Worm (Caenorhabditis elegans): ENCODE measurements around the gene F07F6.8.
A peak's percentile ranks its signal among the peaks of the same experiment; 100 is the strongest.

Gene F07F6.8

DNA sequence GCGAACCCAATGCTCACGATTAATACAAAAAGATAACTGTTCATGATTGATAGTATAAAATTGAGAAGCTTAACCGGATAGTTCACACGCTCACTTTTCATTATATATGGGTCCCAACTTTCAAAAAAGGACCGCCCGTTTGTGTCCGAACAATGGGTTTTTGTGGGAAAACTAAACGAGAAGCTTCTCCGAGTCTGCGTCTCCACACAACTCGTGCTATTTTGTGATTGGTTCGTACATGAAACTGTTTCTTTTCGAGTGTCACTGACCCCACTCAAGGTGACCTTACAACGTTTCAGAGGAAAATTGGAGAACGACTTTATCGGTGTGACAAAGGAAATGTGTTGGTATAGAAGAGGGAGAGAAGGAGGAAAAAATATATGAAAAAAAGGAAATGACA, 11.3 kb upstream of the F07F6.8 start, which contains the start of gene dct-5:
dct-5 (minus strand) TSS at position 101 of the 400 bp plus-strand sequence.
- TF ChIP-seq ztf-11 (tag; optimal IDR thresholded peaks at IDR 0.05) (no peak), F37D6.2 (tag; optimal IDR thresholded peaks at IDR 0.05) (no peak), pqm-1 (tag; optimal IDR thresholded peaks at IDR 0.05) (no peak), ceh-62 (tag; optimal IDR thresholded peaks at IDR 0.05) (no peak), set-16 (GFP tag; IDR thresholded peaks at IDR 0.05) (no peak), php-3 (GFP tag; IDR thresholded peaks at IDR 0.05) (no peak), F44E2.7 (GFP tag; IDR thresholded peaks at IDR 0.05) (no peak), dve-1 (tag; optimal IDR thresholded peaks at IDR 0.05; ENCODE audit: insufficient read depth) (no peak), pha-4 (GFP tag; IDR thresholded peaks at IDR 0.05) (no peak), pha-4 (tag; optimal IDR thresholded peaks at IDR 0.05) (no peak), madf-9 (GFP tag; conservative IDR thresholded peaks at IDR 0.05) (no peak), hif-1 (tag; optimal IDR thresholded peaks at IDR 0.05) (no peak), duxl-1 (tag; optimal IDR thresholded peaks at IDR 0.05; ENCODE audit: poor library complexity) (no peak), mxl-3 (GFP tag; optimal IDR thresholded peaks at IDR 0.05) (no peak), nhr-10 (tag; optimal IDR thresholded peaks at IDR 0.05) (no peak), ceh-28 (tag; optimal IDR thresholded peaks at IDR 0.05) (no peak), daf-8 (GFP tag; IDR thresholded peaks at IDR 0.05) (no peak), arid-1 (GFP tag; conservative IDR thresholded peaks at IDR 0.05) (no peak)

DNA sequence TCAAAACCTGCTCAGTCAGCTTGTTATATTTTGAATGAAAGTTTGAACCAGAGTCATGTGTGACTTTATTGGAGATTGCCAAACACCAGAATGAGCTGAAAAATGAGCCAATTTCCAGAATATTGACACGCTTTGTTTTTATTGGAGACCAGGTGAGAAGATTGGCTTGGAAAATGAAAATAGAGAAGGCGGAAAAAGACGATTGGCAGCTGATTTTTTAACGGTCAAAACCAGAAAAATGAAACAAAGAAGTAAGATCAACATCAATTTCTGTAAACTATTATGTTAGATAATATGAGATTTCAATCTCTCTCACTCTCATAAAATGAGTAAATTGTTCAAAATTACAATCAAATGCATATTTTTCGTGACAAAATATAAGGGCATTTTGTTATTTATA, 7.5 kb upstream of the F07F6.8 start, which contains the start of gene srx-114:
srx-114 (minus strand) TSS at position 101 of the 400 bp plus-strand sequence.
- TF ChIP-seq T26A8.4 (GFP tag; IDR thresholded peaks at IDR 0.05) = no peak
- no peak for TF ChIP-seq mdl-1 (tag; optimal IDR thresholded peaks at IDR 0.05)
- no peak for TF ChIP-seq mxl-3 (GFP tag; optimal IDR thresholded peaks at IDR 0.05)
- TF ChIP-seq F37D6.2 (tag; optimal IDR thresholded peaks at IDR 0.05) = no peak
- no peak for TF ChIP-seq mdt-29 (GFP tag; IDR thresholded peaks at IDR 0.05)
- TF ChIP-seq ceh-20 (GFP tag; IDR thresholded peaks at IDR 0.05) = no peak
- no peak for TF ChIP-seq gei-8 (GFP tag; optimal IDR thresholded peaks at IDR 0.05)
- no peak for TF ChIP-seq daf-19 (GFP tag; conservative IDR thresholded peaks at IDR 0.05)
- no peak for TF ChIP-seq ctbp-1 (GFP tag; IDR thresholded peaks at IDR 0.05)
- TF ChIP-seq ces-1 (GFP tag; optimal IDR thresholded peaks at IDR 0.05) = no peak
- TF ChIP-seq rbr-2 (tag; optimal IDR thresholded peaks at IDR 0.05) = no peak
- no peak for TF ChIP-seq unc-62 (GFP tag; optimal IDR thresholded peaks at IDR 0.05 in 1 of 2)
- TF ChIP-seq unc-62 (tag; optimal IDR thresholded peaks at IDR 0.05) = no peak
- no peak for TF ChIP-seq ZK546.5 (tag; optimal IDR thresholded peaks at IDR 0.05)
- TF ChIP-seq lin-38 (GFP tag; IDR thresholded peaks at IDR 0.05) = no peak
- no peak for TF ChIP-seq saeg-2 (GFP tag; IDR thresholded peaks at IDR 0.05)

DNA sequence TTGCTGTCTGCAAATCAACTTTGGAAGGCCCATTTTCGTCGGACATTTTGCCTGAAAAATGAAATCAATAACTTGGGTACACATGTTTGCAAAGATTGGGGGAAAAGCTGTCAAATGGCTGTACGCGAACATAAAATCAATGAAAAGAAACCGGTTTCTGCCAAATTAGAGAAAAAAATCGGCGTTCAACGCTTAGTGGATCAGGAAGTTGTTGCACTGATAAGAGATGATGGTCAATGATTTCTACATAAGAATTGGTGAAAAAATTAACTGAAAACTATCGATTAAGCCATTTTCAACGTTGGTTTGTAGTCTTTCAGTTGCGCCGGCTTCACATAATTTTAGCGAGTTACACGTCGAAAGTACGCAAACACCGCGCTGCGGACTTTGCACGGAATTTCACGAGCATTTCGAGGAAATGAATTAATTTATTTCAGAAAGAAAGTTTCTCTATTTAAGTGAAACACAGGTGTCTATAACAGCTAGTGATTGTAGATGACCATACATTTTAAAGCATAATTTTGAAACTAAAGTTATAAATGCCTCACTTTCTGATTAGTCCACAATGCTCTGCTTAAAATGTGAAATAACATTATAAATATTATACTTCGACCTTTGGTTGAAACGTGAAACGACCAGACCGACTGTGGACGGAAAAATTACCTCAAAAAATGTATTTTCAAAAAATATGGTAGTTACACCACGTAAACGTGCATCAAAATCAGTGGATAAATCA, 4.2 kb upstream of the F07F6.8 start, which contains the start of the genes F07F6.4 and F07F6.2:
F07F6.4 (minus strand) TSS at position 51 of the 736 bp plus-strand sequence.
F07F6.2 (plus strand) TSS at position 686 of the 736 bp plus-strand sequence.
- TF ChIP-seq spr-3 (GFP tag; optimal IDR thresholded peaks at IDR 0.05) = no peak
- no peak for TF ChIP-seq lim-7 (GFP tag; IDR thresholded peaks at IDR 0.05)
- no peak for TF ChIP-seq spr-1 (tag; optimal IDR thresholded peaks at IDR 0.05)
- no peak for TF ChIP-seq Y48G9A.11 (GFP tag; IDR thresholded peaks at IDR 0.05)
- no peak for TF ChIP-seq nhr-41 (GFP tag; IDR thresholded peaks at IDR 0.05)
- TF ChIP-seq lin-29 (GFP tag; IDR thresholded peaks at IDR 0.05) = no peak
- peak; percentile 68 for TF ChIP-seq mes-2 (tag; optimal IDR thresholded peaks at IDR 0.05; ENCODE audit: poor library complexity, severe bottlenecking)
- no peak for TF ChIP-seq saeg-2 (GFP tag; IDR thresholded peaks at IDR 0.05)
- TF ChIP-seq daf-12 (tag; optimal IDR thresholded peaks at IDR 0.05) = no peak
- no peak for TF ChIP-seq skn-1 (tag; optimal IDR thresholded peaks at IDR 0.05)
- TF ChIP-seq hif-1 (tag; optimal IDR thresholded peaks at IDR 0.05) = no peak
- TF ChIP-seq zag-1 (tag; optimal IDR thresholded peaks at IDR 0.05) = no peak
- TF ChIP-seq daf-16 (GFP tag; optimal IDR thresholded peaks at IDR 0.05) = no peak
- no peak for TF ChIP-seq daf-16 (tag; optimal IDR thresholded peaks at IDR 0.05)
- no peak for TF ChIP-seq zfp-3 (GFP tag; conservative IDR thresholded peaks at IDR 0.05)
- no peak for TF ChIP-seq nhr-42 (GFP tag; IDR thresholded peaks at IDR 0.05)
- no peak for TF ChIP-seq egl-27 (tag; optimal IDR thresholded peaks at IDR 0.05)
- TF ChIP-seq ceh-44 (GFP tag; IDR thresholded peaks at IDR 0.05) = no peak
- no peak for TF ChIP-seq zfp-2 (tag; optimal IDR thresholded peaks at IDR 0.05)
- no peak for TF ChIP-seq snpc-4 (tag; optimal IDR thresholded peaks at IDR 0.05)
